Worm (Caenorhabditis elegans) whole organism, L4 larva: ENCODE data around the gene fbxc-36.

Experiments used
- R02D3.7 ChIP-seq: fragments of 150-350 bp; sonication (generic microtip); optimal IDR thresholded peaks from 3 replicates; lab custom pipeline; 2014; ENCODE audit warnings: missing biosample characterization, missing genetic modification characterization
- attf-4 ChIP-seq: sonication (generic microtip); optimal IDR thresholded peaks from 3 replicates; lab custom pipeline; 2017; ENCODE audit warnings: missing biosample characterization, missing genetic modification characterization
- cey-2 ChIP-seq: sonication (generic microtip); optimal IDR thresholded peaks from 3 replicates; lab custom pipeline; 2017; ENCODE audit warnings: missing genetic modification characterization, mild to moderate bottlenecking, missing compliant biosample characterization, antibody characterized with exemption, borderline replicate concordance; ENCODE audit not compliant: insufficient read depth
- dmd-8 ChIP-seq: fragments of 200-800 bp; sonication (Bioruptor generic); IDR thresholded peaks from 2 replicates; pipeline ENCODE4 v1.3.6; 2022; ENCODE audit warnings: missing genetic modification characterization, missing compliant biosample characterization
- fkh-10 ChIP-seq: fragments of 150-350 bp; optimal IDR thresholded peaks from 2 replicates; lab custom pipeline; 2014; ENCODE audit warnings: missing biosample characterization, missing genetic modification reagents, missing genetic modification characterization
- lin-39 ChIP-seq: fragments of 150-350 bp; optimal IDR thresholded peaks from 2 replicates; lab custom pipeline; 2014; ENCODE audit warnings: missing biosample characterization, missing genetic modification reagents, missing genetic modification characterization
- lsy-2 ChIP-seq, 2 experiments: fragments of 150-350 bp in 1 of 2; sonication (generic microtip) in 1 of 2; optimal IDR thresholded peaks; 2 replicates each; lab custom pipeline; 2014 to 2017; ENCODE audit warnings: missing biosample characterization in 2 of 2, missing genetic modification characterization in 2 of 2
- nhr-25 ChIP-seq: sonication (generic microtip); optimal IDR thresholded peaks from 2 replicates; lab custom pipeline; 2017; ENCODE audit warnings: missing genetic modification characterization, mild to moderate bottlenecking, missing compliant biosample characterization, antibody characterized with exemption, moderate library complexity, borderline replicate concordance; ENCODE audit not compliant: insufficient read depth
- nhr-42 ChIP-seq: fragments of 200-800 bp; sonication (Bioruptor generic); IDR thresholded peaks from 2 replicates; pipeline ENCODE4 v1.3.6; 2022; ENCODE audit warnings: missing genetic modification characterization, missing compliant biosample characterization
- pha-4 ChIP-seq, 2 experiments: fragments of 150-350 bp in 1 of 2; fragments of 200-800 bp in 1 of 2; sonication (Bioruptor generic) in 1 of 2; IDR thresholded peaks in 1 of 2; optimal IDR thresholded peaks in 1 of 2; 2 replicates each; pipeline versions ENCODE4 v1.3.6 to Lab custom; 2014 to 2022; ENCODE audit warnings: missing genetic modification characterization in 2 of 2, missing genetic modification reagents in 2 of 2, missing biosample characterization in 1 of 2, missing compliant biosample characterization in 1 of 2
- snpc-1.2 ChIP-seq: fragments of 200-800 bp; sonication (Bioruptor generic); IDR thresholded peaks from 2 replicates; pipeline ENCODE4 v1.3.6; 2022; ENCODE audit warnings: missing genetic modification reagents, missing genetic modification characterization, missing compliant biosample characterization
- snpc-4 ChIP-seq: fragments of 150-350 bp; optimal IDR thresholded peaks from 2 replicates; lab custom pipeline; 2014; ENCODE audit warnings: missing biosample characterization, missing genetic modification characterization
- spr-3 ChIP-seq: fragments of 200-800 bp; sonication (Bioruptor generic); optimal IDR thresholded peaks from 2 replicates; lab custom pipeline; 2018; ENCODE audit warnings: mild to moderate bottlenecking, missing genetic modification characterization, missing compliant biosample characterization

fbxc-36 gene

ce11 chrII:988437-988836, 47.7 kb downstream of the fbxc-36 start, which contains the start of gene fbxc-39:
TSS of gene fbxc-39 (plus strand) at chrII:988737.
- TF ChIP-seq snpc-1.2 (no peak), fkh-10 (GFP tag; lab: Kevin White, UChicago) (no peak), lsy-2 (tag; optimal IDR thresholded peaks at IDR 0.05; lab: Kevin White, UChicago) (no peak), R02D3.7 (no peak), spr-3 (GFP tag; lab: Kevin White, UChicago) (no peak), lin-39 (tag; lab: Kevin White, UChicago) (no peak), cey-2 (no peak), pha-4 (GFP tag; IDR thresholded peaks at IDR 0.05; lab: Robert Waterston, UW) (no peak), pha-4 (tag; optimal IDR thresholded peaks at IDR 0.05; lab: Kevin White, UChicago) (no peak)

- TF ChIP-seq dmd-8, result no peak
- TF ChIP-seq snpc-4 (tag; lab: Kevin White, UChicago), result no peak
- TF ChIP-seq nhr-25 (tag; lab: Kevin White, UChicago), result no peak
- no peak for TF ChIP-seq nhr-42 (GFP tag; lab: Robert Waterston, UW)
- TF ChIP-seq attf-4 (tag; lab: Kevin White, UChicago), result no peak
Measured at ce11 chrII:991300-991699, 50.5 kb downstream of the fbxc-36 start, which contains the start of gene fbxc-42. TSS of gene fbxc-42 (plus strand) at chrII:991600.
